Fruit fly (Drosophila melanogaster) whole organism, embryonic: Measurements from ENCODE around the gene tmod.
A peak's percentile ranks its signal among the peaks of the same experiment; 100 is the strongest.

Experiments
- Asciz ChIP-seq: fragments of 200-800 bp; sonication (Bioruptor generic); optimal IDR thresholded peaks from 2 replicates; lab custom pipeline; 2017; ENCODE audit warnings: missing biosample characterization, mild to moderate bottlenecking, missing genetic modification characterization, missing genetic modification reagents
- C15 ChIP-seq: fragments of 200-800 bp; sonication (Bioruptor generic); IDR thresholded peaks from 3 replicates; pipeline ENCODE4 v1.3.6; 2022; ENCODE audit warnings: missing biosample characterization, missing genetic modification characterization
- CG11504 ChIP-seq: fragments of 200-800 bp; sonication (Bioruptor generic); optimal IDR thresholded peaks from 3 replicates; lab custom pipeline; 2019; ENCODE audit warnings: missing biosample characterization, mild to moderate bottlenecking, missing genetic modification characterization, moderate library complexity
- CG12071 ChIP-seq: fragments of 200-800 bp; sonication (Bioruptor generic); optimal IDR thresholded peaks from 3 replicates; lab custom pipeline; 2018; ENCODE audit warnings: missing biosample characterization, mild to moderate bottlenecking, missing genetic modification characterization
- CG12769 ChIP-seq: fragments of 200-800 bp; sonication (Bioruptor generic); optimal IDR thresholded peaks from 2 replicates; lab custom pipeline; 2019; ENCODE audit warnings: missing biosample characterization, mild to moderate bottlenecking, missing genetic modification characterization, moderate library complexity
- CG14014 ChIP-seq: fragments of 200-800 bp; sonication (Bioruptor generic); IDR thresholded peaks from 2 replicates; pipeline ENCODE4 v1.3.6; 2022; ENCODE audit warnings: missing biosample characterization, missing genetic modification characterization
- CG14441 ChIP-seq: fragments of 200-800 bp; sonication (Bioruptor generic); IDR thresholded peaks from 2 replicates; pipeline ENCODE4 v1.3.6; 2022; ENCODE audit warnings: missing biosample characterization, missing genetic modification characterization
- CG14965 ChIP-seq: fragments of 200-800 bp; sonication (Bioruptor generic); optimal IDR thresholded peaks from 2 replicates; lab custom pipeline; 2016; ENCODE audit warnings: missing biosample characterization, missing genetic modification characterization, borderline replicate concordance
- CG1603 ChIP-seq: fragments of 200-800 bp; sonication (Bioruptor generic); optimal IDR thresholded peaks from 2 replicates; lab custom pipeline; 2019; ENCODE audit warnings: missing biosample characterization, mild to moderate bottlenecking, missing genetic modification characterization, moderate library complexity
- CG16863 ChIP-seq: fragments of 200-800 bp; sonication (Bioruptor generic); optimal IDR thresholded peaks from 3 replicates; lab custom pipeline; 2016; ENCODE audit warnings: missing biosample characterization, missing genetic modification characterization
- CG17829 ChIP-seq: fragments of 200-800 bp; optimal IDR thresholded peaks from 2 replicates; lab custom pipeline; 2019; ENCODE audit warnings: missing biosample characterization, mild to moderate bottlenecking, missing genetic modification characterization, moderate library complexity
- CG2678 ChIP-seq: fragments of 200-800 bp; sonication (Bioruptor generic); optimal IDR thresholded peaks from 3 replicates; lab custom pipeline; 2019; ENCODE audit warnings: missing biosample characterization, mild to moderate bottlenecking, missing genetic modification characterization, moderate library complexity
- CG32532 ChIP-seq: fragments of 200-800 bp; sonication (Bioruptor generic); IDR thresholded peaks from 2 replicates; pipeline ENCODE4 v1.3.6; 2022; ENCODE audit warnings: missing biosample characterization, missing genetic modification characterization
- CG33213 ChIP-seq: fragments of 200-800 bp; sonication (Bioruptor generic); optimal IDR thresholded peaks from 3 replicates; lab custom pipeline; 2016; ENCODE audit warnings: missing biosample characterization, missing genetic modification characterization
- CG34422 ChIP-seq: fragments of 200-800 bp; sonication (Bioruptor generic); IDR thresholded peaks from 3 replicates; pipeline ENCODE4 v1.3.6; 2022; ENCODE audit warnings: missing biosample characterization, missing genetic modification characterization
- CG3995 ChIP-seq: fragments of 200-800 bp; sonication (Bioruptor generic); optimal IDR thresholded peaks from 3 replicates; lab custom pipeline; 2016; ENCODE audit warnings: missing biosample characterization, missing genetic modification characterization
- CG42726 ChIP-seq: fragments of 200-800 bp; sonication (Bioruptor generic); IDR thresholded peaks from 2 replicates; pipeline ENCODE4 v1.3.6; 2022; ENCODE audit warnings: missing biosample characterization, missing genetic modification characterization; ENCODE audit not compliant: partially characterized antibody
- CG6813 ChIP-seq: fragments of 200-800 bp; sonication (Bioruptor generic); optimal IDR thresholded peaks from 2 replicates; lab custom pipeline; 2017; ENCODE audit warnings: missing biosample characterization, missing genetic modification characterization, mild to moderate bottlenecking, moderate library complexity, missing genetic modification reagents
- Camta ChIP-seq: fragments of 200-800 bp; sonication (Bioruptor generic); optimal IDR thresholded peaks from 2 replicates; lab custom pipeline; 2016; ENCODE audit warnings: missing biosample characterization, missing genetic modification characterization
- Hr39 ChIP-seq: fragments of >200 bp; optimal IDR thresholded peaks from 2 replicates; lab custom pipeline; 2017
- Med ChIP-seq: fragments of 200-800 bp; sonication (Bioruptor generic); peaks from one replicate; lab custom pipeline; 2016; ENCODE audit warnings: missing biosample characterization, missing genetic modification characterization, mild to moderate bottlenecking, inconsistent platforms, moderate library complexity
- Meics ChIP-seq: fragments of 200-800 bp; sonication (Bioruptor generic); optimal IDR thresholded peaks from 2 replicates; lab custom pipeline; 2017; ENCODE audit warnings: missing biosample characterization, mild to moderate bottlenecking, missing genetic modification characterization
- Sry-δ ChIP-seq: fragments of 200-800 bp; sonication (Bioruptor generic); optimal IDR thresholded peaks from 2 replicates; lab custom pipeline; 2016; ENCODE audit warnings: missing biosample characterization, missing genetic modification characterization
- abd-A ChIP-seq: fragments of 200-800 bp; sonication (Bioruptor generic); optimal IDR thresholded peaks from 3 replicates; lab custom pipeline; 2019; ENCODE audit warnings: missing biosample characterization, mild to moderate bottlenecking, missing genetic modification characterization, moderate library complexity
- bab2 ChIP-seq: fragments of 200-800 bp; sonication (Bioruptor generic); optimal IDR thresholded peaks from 2 replicates; lab custom pipeline; 2016; ENCODE audit warnings: missing biosample characterization, missing genetic modification characterization
- crc ChIP-seq: fragments of 200-800 bp; sonication (Bioruptor generic); optimal IDR thresholded peaks from 2 replicates; lab custom pipeline; 2016; ENCODE audit warnings: missing biosample characterization, missing genetic modification characterization
- eve ChIP-seq, 2 experiments: fragments of >200 bp; optimal IDR thresholded peaks; 2 replicates each; lab custom pipeline; 2017; ENCODE audit warnings: missing biosample characterization in 2 of 2, missing genetic modification characterization in 2 of 2
- gem ChIP-seq: fragments of 200-800 bp; sonication (Bioruptor generic); optimal IDR thresholded peaks from 2 replicates; lab custom pipeline; 2019; ENCODE audit warnings: missing biosample characterization, mild to moderate bottlenecking, missing genetic modification characterization, moderate library complexity
- ham ChIP-seq: fragments of 200-800 bp; sonication (Bioruptor generic); IDR thresholded peaks from 2 replicates; pipeline ENCODE4 v1.3.6; 2022; ENCODE audit warnings: missing biosample characterization, missing genetic modification characterization
- lbe ChIP-seq: fragments of 200-800 bp; sonication (Bioruptor generic); optimal IDR thresholded peaks from 2 replicates; lab custom pipeline; 2016; ENCODE audit warnings: missing biosample characterization, mild to moderate bottlenecking, missing genetic modification characterization
- mam ChIP-seq: fragments of 200-800 bp; sonication (Bioruptor generic); optimal IDR thresholded peaks from 3 replicates; lab custom pipeline; 2016; ENCODE audit warnings: missing biosample characterization, missing genetic modification characterization
- nerfin-1 ChIP-seq: fragments of 200-800 bp; sonication (Bioruptor generic); optimal IDR thresholded peaks from 3 replicates; lab custom pipeline; 2019; ENCODE audit warnings: missing biosample characterization, mild to moderate bottlenecking, missing genetic modification characterization, moderate library complexity
- nom ChIP-seq: fragments of 200-800 bp; sonication (Bioruptor generic); optimal IDR thresholded peaks from 2 replicates; lab custom pipeline; 2017; ENCODE audit warnings: missing biosample characterization, missing genetic modification characterization, mild to moderate bottlenecking, moderate library complexity, missing genetic modification reagents
- onecut ChIP-seq: fragments of 200-800 bp; sonication (Bioruptor generic); IDR thresholded peaks from 2 replicates; pipeline ENCODE4 v1.3.6; 2022; ENCODE audit warnings: missing biosample characterization, missing genetic modification characterization
- org-1 ChIP-seq: fragments of 200-800 bp; sonication (Bioruptor generic); optimal IDR thresholded peaks from 2 replicates; lab custom pipeline; 2017; ENCODE audit warnings: missing biosample characterization, missing genetic modification characterization
- prd ChIP-seq, 3 experiments: fragments of >200 bp in 2 of 3; fragments of 200-800 bp in 1 of 3; sonication (Bioruptor generic) in 1 of 3; optimal IDR thresholded peaks in 2 of 3; IDR thresholded peaks in 1 of 3; 2 replicates in 2 of 3; 3 replicates in 1 of 3; pipeline versions ENCODE4 v1.3.6 to Lab custom; 2017 to 2022; ENCODE audit warnings: missing biosample characterization in 1 of 3, missing genetic modification characterization in 1 of 3
- row ChIP-seq: fragments of 200-800 bp; sonication (Bioruptor generic); IDR thresholded peaks from 3 replicates; pipeline ENCODE4 v1.3.6; 2022; ENCODE audit warnings: missing biosample characterization, missing genetic modification characterization
- sens ChIP-seq: fragments of 200-800 bp; sonication (Bioruptor generic); peaks from one replicate; lab custom pipeline; 2016; ENCODE audit warnings: missing biosample characterization, missing genetic modification characterization
- sisA ChIP-seq: fragments of 200-800 bp; sonication (Bioruptor generic); IDR thresholded peaks from 2 replicates; pipeline ENCODE4 v1.3.6; 2022; ENCODE audit warnings: missing biosample characterization, missing genetic modification characterization
- slbo ChIP-seq: fragments of 200-800 bp; sonication (Bioruptor generic); IDR thresholded peaks from 2 replicates; pipeline ENCODE4 v1.3.6; 2022; ENCODE audit warnings: missing biosample characterization, missing genetic modification characterization
- so ChIP-seq: fragments of 200-800 bp; sonication (Bioruptor generic); IDR thresholded peaks from 3 replicates; pipeline ENCODE4 v1.3.6; 2022; ENCODE audit warnings: missing biosample characterization, missing genetic modification characterization
- sqz ChIP-seq: fragments of 200-800 bp; sonication (Bioruptor generic); optimal IDR thresholded peaks from 3 replicates; lab custom pipeline; 2018; ENCODE audit warnings: missing biosample characterization, mild to moderate bottlenecking, missing genetic modification characterization
- tna ChIP-seq: fragments of 200-800 bp; sonication (Bioruptor generic); IDR thresholded peaks from 2 replicates; pipeline ENCODE4 v1.3.6; 2022; ENCODE audit warnings: missing biosample characterization, missing genetic modification characterization; ENCODE audit not compliant: partially characterized antibody
- unpg ChIP-seq: fragments of 200-800 bp; sonication (Bioruptor generic); optimal IDR thresholded peaks from 3 replicates; lab custom pipeline; 2018; ENCODE audit warnings: missing biosample characterization, mild to moderate bottlenecking, missing genetic modification characterization, moderate library complexity
- usp ChIP-seq: fragments of >200 bp; optimal IDR thresholded peaks from 2 replicates; lab custom pipeline; 2017; ENCODE audit warnings: missing biosample characterization, missing genetic modification characterization
- zen2 ChIP-seq: fragments of 200-800 bp; sonication (Bioruptor generic); IDR thresholded peaks from 3 replicates; pipeline ENCODE4 v1.3.6; 2022; ENCODE audit warnings: missing biosample characterization, missing genetic modification characterization; ENCODE audit not compliant: partially characterized antibody

tmod gene

dm6 chr3R:30560070-30560469 is 27.7 kb downstream of the tmod start, which contains the start of gene CG34155 (continued):
- TF ChIP-seq unpg (GFP tag; lab: Kevin White, UChicago) (no peak), crc (GFP tag; lab: Kevin White, UChicago) (no peak), CG14965 (no peak), CG33213 (GFP tag; lab: Kevin White, UChicago) (no peak), Hr39 (no peak), CG42726 (no peak), Sry-δ (no peak), nerfin-1 (tag; lab: Kevin White, UChicago) (no peak), zen2 (0 out of 3 replicates have a peak, but pooled peaks have one; percentile 10), nom (GFP tag; lab: Kevin White, UChicago) (no peak), bab2 (GFP tag; lab: Kevin White, UChicago) (no peak), CG17829 (tag; lab: Kevin White, UChicago) (no peak), C15 (GFP tag; lab: Robert Waterston, UW) (no peak), so (GFP tag; lab: Robert Waterston, UW) (no peak), mam (GFP tag; lab: Kevin White, UChicago) (no peak), ham (no peak), lbe (no peak), usp (GFP tag; lab: Kevin White, UChicago) (no peak), CG12071 (GFP tag; lab: Kevin White, UChicago) (no peak), Camta (GFP tag; lab: Kevin White, UChicago) (no peak), CG3995 (GFP tag; lab: Kevin White, UChicago) (no peak), CG34422 (no peak), CG6813 (no peak), CG16863 (GFP tag; lab: Kevin White, UChicago) (no peak), org-1 (GFP tag; lab: Kevin White, UChicago) (no peak)

- peak; percentile 18 for TF ChIP-seq CG11504 (tag; lab: Kevin White, UChicago)
- TF ChIP-seq CG14014, result peak; percentile 34; the same call in 1 of the 2 replicates
- peak; percentile 4 for TF ChIP-seq unpg (GFP tag; lab: Kevin White, UChicago)
- peak; percentile 21; the same call in 1 of the 2 replicates for TF ChIP-seq CG32532 (GFP tag; lab: Robert Waterston, UW)
- peak; percentile 40; the same call in 1 of the 2 replicates for TF ChIP-seq onecut (GFP tag; lab: Robert Waterston, UW)
- TF ChIP-seq prd (optimal IDR thresholded peaks at IDR 0.05; lab: Kevin White, UChicago), result no peak
- 0 out of 3 replicates have a peak, but pooled peaks have one; percentile 5 for TF ChIP-seq prd (GFP tag; IDR thresholded peaks at IDR 0.05; lab: Robert Waterston, UW)
- peak; percentile 13 for TF ChIP-seq CG12769 (tag; lab: Kevin White, UChicago)
- TF ChIP-seq gem (tag; lab: Kevin White, UChicago), result peak; percentile 8
- TF ChIP-seq eve (GFP tag; optimal IDR thresholded peaks at IDR 0.05; lab: Kevin White, UChicago), result no peak
- TF ChIP-seq slbo, result peak; percentile 55; the same call in 1 of the 2 replicates
- peak; percentile 56 for TF ChIP-seq Med (GFP tag; lab: Kevin White, UChicago)
- no peak for TF ChIP-seq tna (GFP tag; lab: Robert Waterston, UW)
- 0 out of 2 replicates have a peak, but pooled peaks have one; percentile 19 for TF ChIP-seq CG14441 (GFP tag; lab: Robert Waterston, UW)
- TF ChIP-seq CG1603 (tag; lab: Kevin White, UChicago), result peak; percentile 10
- TF ChIP-seq sisA, result peak; percentile 11; the same call in 1 of the 2 replicates
- TF ChIP-seq row (GFP tag; lab: Robert Waterston, UW), result peak; percentile 36; the same call in 2 of the 3 replicates
- TF ChIP-seq CG2678, result peak; percentile 17
- TF ChIP-seq Asciz (GFP tag; lab: Kevin White, UChicago), result no peak
- peak; percentile 19 for TF ChIP-seq Meics (GFP tag; lab: Kevin White, UChicago)
- peak; percentile 2 for TF ChIP-seq sens (GFP tag; lab: Kevin White, UChicago)
- no peak for TF ChIP-seq sqz (GFP tag; lab: Kevin White, UChicago)
- no peak for TF ChIP-seq abd-A (tag; lab: Kevin White, UChicago)
Measured at dm6 chr3R:30561207-30561606, 28.8 kb downstream of the tmod start.
